Fruit fly (Drosophila melanogaster) whole organism, larva: ENCODE data around the gene CG14930.

Source experiments
- noc ChIP-seq: fragments of 200-800 bp; sonication (Bioruptor generic); optimal IDR thresholded peaks from 3 replicates; lab custom pipeline; 2019; ENCODE audit warnings: missing biosample characterization, mild to moderate bottlenecking, missing genetic modification characterization, moderate library complexity

The CG14930 gene

dm6 chr2L:11484407-11484806 is 36.7 kb downstream of the CG14930 start, which contains the start of the genes CG43355 and sala:
Gene CG43355 (plus strand): TSS chr2L:11484707.
Gene sala (plus strand): TSS chr2L:11484707.
- TF ChIP-seq noc (tag; lab: Kevin White, UChicago) = no peak

- no peak for TF ChIP-seq noc (tag; lab: Kevin White, UChicago)
These were observed 46.1 kb downstream of the CG14930 start for dm6 chr2L:11474960-11475359.

- no peak for TF ChIP-seq noc (tag; lab: Kevin White, UChicago)
These were observed 49.0 kb downstream of the CG14930 start for dm6 chr2L:11471979-11472514.
